Worm (Caenorhabditis elegans): ENCODE data around the gene cnc-5.

- TF ChIP-seq mxl-1 (tag; optimal IDR thresholded peaks at IDR 0.05), result no peak
- no peak for TF ChIP-seq ceh-91 (GFP tag; IDR thresholded peaks at IDR 0.05)
- no peak for TF ChIP-seq nfya-1 (tag; optimal IDR thresholded peaks at IDR 0.05; ENCODE audit: borderline replicate concordance, insufficient read depth)
- TF ChIP-seq pha-4 (tag; optimal IDR thresholded peaks at IDR 0.05), result no peak
- no peak for TF ChIP-seq snpc-3.4 (tag; optimal IDR thresholded peaks at IDR 0.05)
- no peak for TF ChIP-seq ama-1 (optimal IDR thresholded peaks at IDR 0.05)
- no peak for TF ChIP-seq ama-1 (GFP tag; optimal IDR thresholded peaks at IDR 0.05)
- TF ChIP-seq F37B4.10 (GFP tag; IDR thresholded peaks at IDR 0.05), result no peak
- no peak for TF ChIP-seq lin-35 (GFP tag; optimal IDR thresholded peaks at IDR 0.05)
- no peak for TF ChIP-seq lin-26 (GFP tag; IDR thresholded peaks at IDR 0.05)
- TF ChIP-seq cebp-1 (GFP tag; IDR thresholded peaks at IDR 0.05), result no peak
- TF ChIP-seq cebp-1 (tag; optimal IDR thresholded peaks at IDR 0.05), result peak; percentile 65
- TF ChIP-seq tbx-9 (tag; optimal IDR thresholded peaks at IDR 0.05; ENCODE audit: borderline replicate concordance), result no peak
- no peak for TF ChIP-seq madf-8 (GFP tag; conservative IDR thresholded peaks at IDR 0.05)
Measured at ce11 chrV:1466949-1467348, 21.8 kb downstream of the cnc-5 start.

Data from whole organism, young adult.